Worm (Caenorhabditis elegans) whole organism, L4 larva: ENCODE measurements around the gene srxa-8.

Experiments
- F10B5.3 ChIP-seq: sonication (generic microtip); optimal IDR thresholded peaks from 2 replicates; lab custom pipeline; 2016; ENCODE audit warnings: mild to moderate bottlenecking, missing genetic modification characterization, missing compliant biosample characterization
- F37D6.2 ChIP-seq: sonication (generic microtip); optimal IDR thresholded peaks from 2 replicates; lab custom pipeline; 2016; ENCODE audit warnings: mild to moderate bottlenecking, missing genetic modification characterization, missing compliant biosample characterization
- R02D3.7 ChIP-seq: fragments of 150-350 bp; sonication (generic microtip); optimal IDR thresholded peaks from 3 replicates; lab custom pipeline; 2014; ENCODE audit warnings: missing biosample characterization, missing genetic modification characterization
- T20F7.1 ChIP-seq: fragments of 200-800 bp; sonication (Bioruptor generic); optimal IDR thresholded peaks from 2 replicates; lab custom pipeline; 2018; ENCODE audit warnings: mild to moderate bottlenecking, missing genetic modification characterization, missing compliant biosample characterization
- T26A8.4 ChIP-seq: fragments of 200-800 bp; sonication (Bioruptor generic); IDR thresholded peaks from 2 replicates; pipeline ENCODE4 v1.3.6; 2022; ENCODE audit warnings: missing genetic modification characterization, missing compliant biosample characterization
- Y5F2A.4 ChIP-seq: fragments of 200-800 bp; sonication (Bioruptor generic); optimal IDR thresholded peaks from 2 replicates; lab custom pipeline; 2018; ENCODE audit warnings: mild to moderate bottlenecking, missing genetic modification characterization, missing compliant biosample characterization
- ZK337.2 ChIP-seq: fragments of 200-800 bp; sonication (Bioruptor generic); IDR thresholded peaks from 2 replicates; pipeline ENCODE4 v1.3.6; 2022; ENCODE audit warnings: missing genetic modification reagents, missing genetic modification characterization, missing compliant biosample characterization
- ZK546.5 ChIP-seq, 2 experiments: sonication (generic microtip); optimal IDR thresholded peaks; 2 replicates each; lab custom pipeline; 2017; ENCODE audit warnings: missing biosample characterization in 2 of 2, missing genetic modification characterization in 2 of 2
- aly-2 ChIP-seq: sonication (generic microtip); optimal IDR thresholded peaks from 2 replicates; lab custom pipeline; 2018; ENCODE audit warnings: missing biosample characterization, missing genetic modification characterization
- ama-1 ChIP-seq: fragments of 150-350 bp; optimal IDR thresholded peaks from 2 replicates; lab custom pipeline; 2014; ENCODE audit warnings: inconsistent platforms, mixed read lengths
- arid-1 ChIP-seq: fragments of 200-800 bp; sonication (Bioruptor generic); conservative IDR thresholded peaks from 2 replicates; pipeline ENCODE4 v1.3.6; 2022; ENCODE audit warnings: missing genetic modification reagents, missing genetic modification characterization, missing compliant biosample characterization
- ceh-44 ChIP-seq: fragments of 200-800 bp; sonication (Bioruptor generic); IDR thresholded peaks from 2 replicates; pipeline ENCODE4 v1.3.6; 2022; ENCODE audit warnings: missing genetic modification reagents, missing genetic modification characterization, missing compliant biosample characterization
- daf-12 ChIP-seq: fragments of 150-350 bp; optimal IDR thresholded peaks from 2 replicates; lab custom pipeline; 2014; ENCODE audit warnings: missing biosample characterization, missing genetic modification reagents, missing genetic modification characterization
- daf-16 ChIP-seq, 3 experiments: sonication (generic microtip); optimal IDR thresholded peaks; 2 replicates each; lab custom pipeline; 2016 to 2017; ENCODE audit warnings: missing genetic modification characterization in 3 of 3, missing genetic modification reagents in 3 of 3, mild to moderate bottlenecking in 2 of 3, missing compliant biosample characterization in 2 of 3, missing biosample characterization in 1 of 3, moderate library complexity in 1 of 3
- dmd-6 ChIP-seq: fragments of 200-800 bp; sonication (Bioruptor generic); IDR thresholded peaks from 2 replicates; pipeline ENCODE4 v1.3.6; 2022; ENCODE audit warnings: missing genetic modification reagents, missing genetic modification characterization, missing compliant biosample characterization
- dmd-8 ChIP-seq: fragments of 200-800 bp; sonication (Bioruptor generic); IDR thresholded peaks from 2 replicates; pipeline ENCODE4 v1.3.6; 2022; ENCODE audit warnings: missing genetic modification characterization, missing compliant biosample characterization
- dve-1 ChIP-seq: sonication (generic microtip); optimal IDR thresholded peaks from 2 replicates; lab custom pipeline; 2017; ENCODE audit warnings: antibody characterized with exemption, mild to moderate bottlenecking, missing genetic modification characterization, missing compliant biosample characterization; ENCODE audit not compliant: insufficient read depth
- egl-43 ChIP-seq: fragments of 200-800 bp; sonication (Bioruptor generic); IDR thresholded peaks from 2 replicates; pipeline ENCODE4 v1.3.6; 2022; ENCODE audit warnings: missing genetic modification reagents, missing genetic modification characterization, missing compliant biosample characterization
- fos-1 ChIP-seq: fragments of 150-350 bp; optimal IDR thresholded peaks from 2 replicates; lab custom pipeline; 2014; ENCODE audit warnings: missing biosample characterization, missing genetic modification characterization
- hif-1 ChIP-seq, 2 experiments: sonication (generic microtip); optimal IDR thresholded peaks; 2 replicates each; lab custom pipeline; 2016 to 2017; ENCODE audit warnings: missing compliant biosample characterization in 2 of 2, missing genetic modification characterization in 2 of 2, missing genetic modification reagents in 2 of 2, missing genotype in 2 of 2, mild to moderate bottlenecking in 1 of 2
- hlh-11 ChIP-seq: fragments of 200-800 bp; sonication (Bioruptor generic); optimal IDR thresholded peaks from 2 replicates; lab custom pipeline; 2018; ENCODE audit warnings: mild to moderate bottlenecking, missing genetic modification characterization, missing compliant biosample characterization
- hlh-30 ChIP-seq: sonication (generic microtip); optimal IDR thresholded peaks from 2 replicates; lab custom pipeline; 2017; ENCODE audit warnings: antibody characterized with exemption, mild to moderate bottlenecking, missing genetic modification characterization, missing compliant biosample characterization; ENCODE audit not compliant: insufficient read depth
- hmg-1.1 ChIP-seq: fragments of 200-800 bp; sonication (Bioruptor generic); IDR thresholded peaks from 2 replicates; pipeline ENCODE4 v1.3.6; 2022; ENCODE audit warnings: missing genetic modification reagents, missing genetic modification characterization, missing compliant biosample characterization
- lin-13 ChIP-seq: fragments of 150-350 bp; optimal IDR thresholded peaks from 2 replicates; lab custom pipeline; 2014; ENCODE audit warnings: missing biosample characterization, missing genetic modification reagents, missing genetic modification characterization
- lin-29 ChIP-seq: fragments of 200-800 bp; sonication (Bioruptor generic); IDR thresholded peaks from 2 replicates; pipeline ENCODE4 v1.3.6; 2022; ENCODE audit warnings: missing genetic modification reagents, missing genetic modification characterization, missing compliant biosample characterization
- lin-38 ChIP-seq: fragments of 200-800 bp; sonication (Bioruptor generic); IDR thresholded peaks from 2 replicates; pipeline ENCODE4 v1.3.6; 2022; ENCODE audit warnings: missing genetic modification reagents, missing genetic modification characterization, missing compliant biosample characterization
- lsy-2 ChIP-seq, 2 experiments: fragments of 150-350 bp in 1 of 2; sonication (generic microtip) in 1 of 2; optimal IDR thresholded peaks; 2 replicates each; lab custom pipeline; 2014 to 2017; ENCODE audit warnings: missing biosample characterization in 2 of 2, missing genetic modification characterization in 2 of 2
- madf-5 ChIP-seq, 2 experiments: fragments of 200-800 bp; sonication (Bioruptor generic); IDR thresholded peaks; 2 replicates each; pipeline ENCODE4 v1.3.6; 2022; ENCODE audit warnings: missing compliant biosample characterization in 2 of 2, missing genetic modification characterization in 2 of 2
- mdl-1 ChIP-seq, 2 experiments: fragments of 150-350 bp in 1 of 2; sonication (generic microtip) in 1 of 2; optimal IDR thresholded peaks; 2 replicates each; lab custom pipeline; 2014 to 2017; ENCODE audit warnings: missing biosample characterization in 2 of 2, missing genetic modification characterization in 2 of 2
- mdt-29 ChIP-seq: fragments of 200-800 bp; sonication (Bioruptor generic); IDR thresholded peaks from 2 replicates; pipeline ENCODE4 v1.3.6; 2022; ENCODE audit warnings: missing genetic modification reagents, missing genetic modification characterization, missing compliant biosample characterization
- mep-1 ChIP-seq: fragments of 150-350 bp; sonication (generic microtip); optimal IDR thresholded peaks from 3 replicates; lab custom pipeline; 2014; ENCODE audit warnings: missing biosample characterization, missing genetic modification characterization
- nhr-10 ChIP-seq: fragments of 150-350 bp; optimal IDR thresholded peaks from 2 replicates; lab custom pipeline; 2014; ENCODE audit warnings: missing biosample characterization, missing genetic modification characterization
- nhr-102 ChIP-seq: sonication (generic microtip); optimal IDR thresholded peaks from 2 replicates; lab custom pipeline; 2016; ENCODE audit warnings: mild to moderate bottlenecking, missing genetic modification characterization, moderate library complexity, missing compliant biosample characterization
- nhr-111 ChIP-seq: fragments of 200-800 bp; sonication (Bioruptor generic); optimal IDR thresholded peaks from 2 replicates; lab custom pipeline; 2018; ENCODE audit warnings: mild to moderate bottlenecking, missing genetic modification characterization, missing compliant biosample characterization
- nhr-25 ChIP-seq: sonication (generic microtip); optimal IDR thresholded peaks from 2 replicates; lab custom pipeline; 2017; ENCODE audit warnings: missing genetic modification characterization, mild to moderate bottlenecking, missing compliant biosample characterization, antibody characterized with exemption, moderate library complexity, borderline replicate concordance; ENCODE audit not compliant: insufficient read depth
- nhr-41 ChIP-seq: fragments of 200-800 bp; sonication (Bioruptor generic); IDR thresholded peaks from 2 replicates; pipeline ENCODE4 v1.3.6; 2022; ENCODE audit warnings: missing genetic modification reagents, missing genetic modification characterization, missing compliant biosample characterization
- nhr-42 ChIP-seq: fragments of 200-800 bp; sonication (Bioruptor generic); IDR thresholded peaks from 2 replicates; pipeline ENCODE4 v1.3.6; 2022; ENCODE audit warnings: missing genetic modification characterization, missing compliant biosample characterization
- nhr-6 ChIP-seq: fragments of 150-350 bp; optimal IDR thresholded peaks from 2 replicates; lab custom pipeline; 2014; ENCODE audit warnings: missing biosample characterization, missing genetic modification characterization
- php-3 ChIP-seq: fragments of 200-800 bp; sonication (Bioruptor generic); IDR thresholded peaks from 2 replicates; pipeline ENCODE4 v1.3.6; 2022; ENCODE audit warnings: missing genetic modification reagents, missing genetic modification characterization, missing compliant biosample characterization
- rbr-2 ChIP-seq: sonication (generic microtip); optimal IDR thresholded peaks from 2 replicates; lab custom pipeline; 2016; ENCODE audit warnings: missing genotype, missing genetic modification characterization, missing compliant biosample characterization
- snpc-1.2 ChIP-seq: fragments of 200-800 bp; sonication (Bioruptor generic); IDR thresholded peaks from 2 replicates; pipeline ENCODE4 v1.3.6; 2022; ENCODE audit warnings: missing genetic modification reagents, missing genetic modification characterization, missing compliant biosample characterization
- unc-39 ChIP-seq: sonication (generic microtip); optimal IDR thresholded peaks from 2 replicates; lab custom pipeline; 2017; ENCODE audit warnings: missing biosample characterization, missing genetic modification characterization
- unc-62 ChIP-seq, 3 experiments: fragments of 150-350 bp in 1 of 3; sonication (generic microtip); optimal IDR thresholded peaks in 2 of 3; peaks in 1 of 3; 1 replicate in 1 of 3; 2 replicates in 2 of 3; lab custom pipeline; 2014 to 2017; ENCODE audit warnings: missing biosample characterization in 3 of 3, missing genetic modification characterization in 3 of 3, missing genetic modification reagents in 3 of 3, missing genotype in 1 of 3
- vab-7 ChIP-seq: fragments of 200-800 bp; sonication (Bioruptor generic); IDR thresholded peaks from 2 replicates; pipeline ENCODE4 v1.3.6; 2022; ENCODE audit warnings: missing genetic modification reagents, missing genetic modification characterization, missing compliant biosample characterization
- zfp-2 ChIP-seq: sonication (generic microtip); optimal IDR thresholded peaks from 2 replicates; lab custom pipeline; 2016; ENCODE audit warnings: mild to moderate bottlenecking, missing genetic modification characterization, missing compliant biosample characterization
- zip-11 ChIP-seq: fragments of 200-800 bp; sonication (Bioruptor generic); IDR thresholded peaks from 2 replicates; pipeline ENCODE4 v1.3.6; 2022; ENCODE audit warnings: missing genetic modification characterization, missing compliant biosample characterization

Gene srxa-8

DNA sequence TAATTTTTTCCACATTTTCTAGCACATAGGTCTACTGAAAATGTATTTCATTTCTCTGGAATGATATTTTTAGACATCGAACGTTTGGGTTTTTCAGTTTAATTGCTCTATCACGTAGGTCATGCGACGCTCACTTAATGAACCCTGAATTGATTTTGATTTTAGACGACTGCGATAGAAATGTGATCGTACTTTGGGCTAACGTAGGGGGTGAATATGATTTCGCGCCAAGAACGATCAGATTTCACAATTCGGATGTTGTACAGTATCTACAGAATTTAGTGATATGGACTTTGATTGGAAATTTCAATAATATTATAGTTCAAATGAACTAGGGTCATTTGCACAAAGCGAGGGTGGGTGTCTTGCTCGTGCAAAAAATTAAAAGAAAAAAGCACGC, 43.5 kb upstream of the srxa-8 start:
- TF ChIP-seq nhr-42 (GFP tag; lab: Robert Waterston, UW) (no peak), hlh-30 (peak; percentile 28), hlh-11 (tag; lab: Kevin White, UChicago) (peak; percentile 21), F37D6.2 (no peak), dmd-6 (GFP tag; lab: Robert Waterston, UW) (peak; percentile 49), nhr-6 (tag; lab: Kevin White, UChicago) (no peak), dve-1 (tag; lab: Kevin White, UChicago) (peak; percentile 24), lsy-2 (tag; optimal IDR thresholded peaks at IDR 0.05; lab: Kevin White, UChicago) (no peak), nhr-111 (no peak), daf-12 (tag; lab: Kevin White, UChicago) (no peak), nhr-25 (no peak), mdt-29 (no peak), php-3 (no peak), ZK546.5 (tag; optimal IDR thresholded peaks at IDR 0.05; lab: Kevin White, UChicago) (no peak), R02D3.7 (tag; lab: Kevin White, UChicago) (no peak), rbr-2 (tag; lab: Kevin White, UChicago) (no peak), mep-1 (tag; lab: Kevin White, UChicago) (no peak), ZK337.2 (GFP tag; lab: Robert Waterston, UW) (no peak), arid-1 (GFP tag; lab: Robert Waterston, UW) (no peak), ceh-44 (GFP tag; lab: Robert Waterston, UW) (no peak), T20F7.1 (GFP tag; lab: Kevin White, UChicago) (no peak), hif-1 (tag; optimal IDR thresholded peaks at IDR 0.05; lab: Kevin White, UChicago) (no peak), zfp-2 (tag; lab: Kevin White, UChicago) (no peak), T26A8.4 (no peak), nhr-41 (GFP tag; lab: Robert Waterston, UW) (no peak), nhr-102 (tag; lab: Kevin White, UChicago) (no peak), unc-39 (no peak), egl-43 (GFP tag; lab: Robert Waterston, UW) (no peak), madf-5 (GFP tag; IDR thresholded peaks at IDR 0.05; lab: Robert Waterston, UW) (no peak)

DNA sequence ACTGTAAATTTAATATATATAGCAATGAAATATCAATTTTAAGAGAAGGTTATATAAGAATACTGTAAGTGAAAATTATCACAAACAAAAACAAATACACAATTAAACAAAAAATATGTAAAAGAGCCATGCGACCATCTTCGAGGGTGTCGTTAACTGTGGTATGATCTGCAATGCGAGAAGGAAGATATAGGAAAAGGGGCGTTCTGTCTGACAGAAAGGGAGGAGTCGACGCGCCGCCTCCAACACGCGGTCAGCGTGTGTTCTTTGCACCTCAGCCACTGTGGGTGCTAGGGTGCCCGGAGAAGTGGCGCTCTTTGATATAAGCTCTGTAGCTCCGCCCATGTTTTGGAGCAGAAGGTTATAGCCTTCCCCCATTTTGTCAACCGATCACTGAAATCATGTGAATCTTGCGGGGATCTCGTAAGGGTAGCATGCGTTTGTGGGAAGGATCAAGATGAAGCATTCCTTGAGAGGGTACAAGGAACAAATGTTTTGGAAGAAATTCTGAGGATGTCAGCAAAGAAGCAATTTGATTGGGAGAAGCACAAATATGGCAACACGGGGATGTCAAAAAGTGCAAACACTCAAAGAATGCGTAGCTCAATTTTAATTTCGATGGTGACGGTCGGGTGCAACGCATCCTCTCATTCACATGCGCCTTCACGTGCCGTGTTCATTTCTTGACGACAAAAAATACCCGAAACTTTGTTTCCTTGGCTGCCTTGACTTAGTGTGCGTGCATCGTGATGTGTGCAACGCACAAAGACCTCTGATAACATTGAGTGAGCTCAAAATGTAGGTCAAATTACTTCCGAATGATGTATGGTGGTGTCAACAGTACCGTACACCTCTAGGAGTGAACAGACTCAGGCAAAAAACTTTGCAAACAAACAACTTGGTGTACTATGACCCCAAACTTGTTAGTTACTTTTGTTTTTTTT, 42.4 kb upstream of the srxa-8 start, which contains the start of gene mxl-3:
TSS of gene mxl-3 (minus strand) at position 1 of the 944 bp plus-strand sequence.
- no peak for TF ChIP-seq Y5F2A.4
- TF ChIP-seq F10B5.3 (tag; lab: Kevin White, UChicago) = peak; percentile 9
- no peak for TF ChIP-seq R02D3.7 (tag; lab: Kevin White, UChicago)
- no peak for TF ChIP-seq lin-29 (GFP tag; lab: Robert Waterston, UW)
- peak; percentile 91 for TF ChIP-seq dmd-6 (GFP tag; lab: Robert Waterston, UW)
- TF ChIP-seq aly-2 (tag; lab: Kevin White, UChicago) = no peak
- TF ChIP-seq zip-11 = no peak
- TF ChIP-seq nhr-10 (tag; lab: Kevin White, UChicago) = no peak
- TF ChIP-seq madf-5 (GFP tag; IDR thresholded peaks at IDR 0.05; lab: Robert Waterston, UW) = no peak
- no peak for TF ChIP-seq nhr-111
- TF ChIP-seq daf-16 (GFP tag; optimal IDR thresholded peaks at IDR 0.05; lab: Kevin White, UChicago) = peak in 1 of 2 experiments; percentile 27
- peak; percentile 88 for TF ChIP-seq daf-16 (tag; optimal IDR thresholded peaks at IDR 0.05; lab: Kevin White, UChicago)
- TF ChIP-seq unc-62 (GFP tag; optimal IDR thresholded peaks at IDR 0.05 in 1 of 2; lab: Kevin White, UChicago) = no peak
- TF ChIP-seq unc-62 (tag; optimal IDR thresholded peaks at IDR 0.05; lab: Kevin White, UChicago) = no peak
- no peak for TF ChIP-seq vab-7 (GFP tag; lab: Robert Waterston, UW)
- TF ChIP-seq ama-1 (lab: Kevin White, UChicago) = peak; percentile 86
- TF ChIP-seq hlh-30 = peak; percentile 89
- TF ChIP-seq dve-1 (tag; lab: Kevin White, UChicago) = peak; percentile 65
- TF ChIP-seq snpc-1.2 (GFP tag; lab: Robert Waterston, UW) = no peak
- no peak for TF ChIP-seq dmd-8
- no peak for TF ChIP-seq fos-1 (tag; lab: Kevin White, UChicago)
- TF ChIP-seq rbr-2 (tag; lab: Kevin White, UChicago) = no peak
- peak in 1 of 2 experiments; percentile 40 for TF ChIP-seq mdl-1 (tag; optimal IDR thresholded peaks at IDR 0.05; lab: Kevin White, UChicago)
- peak; percentile 54 for TF ChIP-seq hlh-11 (tag; lab: Kevin White, UChicago)
- TF ChIP-seq lin-13 (GFP tag; lab: Kevin White, UChicago) = no peak
- TF ChIP-seq hmg-1.1 = peak; percentile 32; the same call in 1 of the 2 replicates
- TF ChIP-seq lin-38 (GFP tag; lab: Robert Waterston, UW) = no peak
